Worm (Caenorhabditis elegans) whole organism, mixed stage, embryonic: Measurements from ENCODE around the gene C16C8.26.

ENCODE experiments used
- M03D4.4 ChIP-seq: sonication (generic microtip); optimal IDR thresholded peaks from 2 replicates; lab custom pipeline; 2017; ENCODE audit warnings: mild to moderate bottlenecking, missing genetic modification characterization, missing compliant biosample characterization
- bed-3 ChIP-seq: fragments of 200-800 bp; sonication (Bioruptor generic); optimal IDR thresholded peaks from 3 replicates; lab custom pipeline; 2018; ENCODE audit warnings: mild to moderate bottlenecking, missing genetic modification characterization, moderate library complexity, missing compliant biosample characterization
- blmp-1 ChIP-seq: fragments of 150-350 bp; optimal IDR thresholded peaks from 2 replicates; lab custom pipeline; 2014; ENCODE audit warnings: missing biosample characterization, missing genetic modification characterization
- ceh-43 ChIP-seq: fragments of 200-800 bp; sonication (Bioruptor generic); optimal IDR thresholded peaks from 2 replicates; lab custom pipeline; 2018; ENCODE audit warnings: mild to moderate bottlenecking, missing genetic modification characterization, moderate library complexity, missing compliant biosample characterization
- ceh-83 ChIP-seq: fragments of 200-800 bp; sonication (Bioruptor generic); optimal IDR thresholded peaks from 2 replicates; lab custom pipeline; 2018; ENCODE audit warnings: mild to moderate bottlenecking, missing genetic modification characterization, missing compliant biosample characterization
- ces-1 ChIP-seq: fragments of 150-350 bp; optimal IDR thresholded peaks from 2 replicates; lab custom pipeline; 2014; ENCODE audit warnings: missing biosample characterization, missing genetic modification reagents, missing genetic modification characterization
- cnd-1 ChIP-seq: fragments of 200-800 bp; sonication (Bioruptor generic); optimal IDR thresholded peaks from 2 replicates; lab custom pipeline; 2018; ENCODE audit warnings: mild to moderate bottlenecking, missing genetic modification characterization, missing compliant biosample characterization
- drap-1 ChIP-seq: fragments of 200-800 bp; sonication (Bioruptor generic); optimal IDR thresholded peaks from 3 replicates; lab custom pipeline; 2018; ENCODE audit warnings: mild to moderate bottlenecking, missing genetic modification characterization, missing compliant biosample characterization
- elt-1 ChIP-seq: sonication (generic microtip); optimal IDR thresholded peaks from 2 replicates; lab custom pipeline; 2017; ENCODE audit warnings: missing genetic modification characterization, mild to moderate bottlenecking, missing compliant biosample characterization, antibody characterized with exemption, moderate library complexity, borderline replicate concordance; ENCODE audit not compliant: insufficient read depth
- elt-3 ChIP-seq: fragments of 150-350 bp; optimal IDR thresholded peaks from 2 replicates; lab custom pipeline; 2014; ENCODE audit warnings: missing biosample characterization, missing genetic modification characterization
- flh-1 ChIP-seq: fragments of 200-800 bp; sonication (Bioruptor generic); optimal IDR thresholded peaks from 2 replicates; lab custom pipeline; 2018; ENCODE audit warnings: mild to moderate bottlenecking, missing genetic modification characterization, moderate library complexity, missing compliant biosample characterization
- hlh-1 ChIP-seq: fragments of 150-350 bp; optimal IDR thresholded peaks from 2 replicates; lab custom pipeline; 2014; ENCODE audit warnings: missing biosample characterization, missing genetic modification reagents, missing genetic modification characterization
- lin-13 ChIP-seq: fragments of 150-350 bp; optimal IDR thresholded peaks from 2 replicates; lab custom pipeline; 2014; ENCODE audit warnings: missing biosample characterization, missing genetic modification characterization
- lin-32 ChIP-seq: fragments of 200-800 bp; sonication (Bioruptor generic); optimal IDR thresholded peaks from 2 replicates; lab custom pipeline; 2018; ENCODE audit warnings: mild to moderate bottlenecking, missing genetic modification characterization, missing compliant biosample characterization
- lsy-2 ChIP-seq: fragments of 150-350 bp; optimal IDR thresholded peaks from 2 replicates; lab custom pipeline; 2014; ENCODE audit warnings: missing biosample characterization, missing genetic modification characterization
- mab-5 ChIP-seq: fragments of 150-350 bp; optimal IDR thresholded peaks from 2 replicates; lab custom pipeline; 2014; ENCODE audit warnings: missing biosample characterization, missing genetic modification characterization
- mep-1 ChIP-seq: fragments of 150-350 bp; optimal IDR thresholded peaks from 2 replicates; lab custom pipeline; 2017; ENCODE audit warnings: missing biosample characterization, missing genetic modification reagents, missing genetic modification characterization, inconsistent platforms
- mls-2 ChIP-seq: sonication (generic microtip); optimal IDR thresholded peaks from 2 replicates; lab custom pipeline; 2016; ENCODE audit warnings: mild to moderate bottlenecking, missing genetic modification characterization, moderate library complexity, missing compliant biosample characterization
- nhr-12 ChIP-seq: fragments of 150-350 bp; optimal IDR thresholded peaks from 2 replicates; lab custom pipeline; 2014; ENCODE audit warnings: missing biosample characterization, missing genetic modification characterization
- nhr-2 ChIP-seq: fragments of 150-350 bp; optimal IDR thresholded peaks from 2 replicates; lab custom pipeline; 2014; ENCODE audit warnings: missing biosample characterization, missing genetic modification characterization
- nhr-237 ChIP-seq: fragments of 150-350 bp; optimal IDR thresholded peaks from 2 replicates; lab custom pipeline; 2014; ENCODE audit warnings: missing biosample characterization, missing genetic modification characterization
- nhr-28 ChIP-seq: fragments of 150-350 bp; optimal IDR thresholded peaks from 2 replicates; lab custom pipeline; 2014; ENCODE audit warnings: missing biosample characterization, missing genetic modification characterization
- nhr-76 ChIP-seq: sonication (generic microtip); optimal IDR thresholded peaks from 2 replicates; lab custom pipeline; 2017; ENCODE audit warnings: missing biosample characterization, missing genetic modification characterization
- pha-4 ChIP-seq: fragments of 150-350 bp; optimal IDR thresholded peaks from 2 replicates; lab custom pipeline; 2018; ENCODE audit warnings: missing biosample characterization, missing genetic modification reagents, missing genetic modification characterization
- sem-2 ChIP-seq: fragments of 200-800 bp; sonication (Bioruptor generic); optimal IDR thresholded peaks from 2 replicates; lab custom pipeline; 2018; ENCODE audit warnings: mild to moderate bottlenecking, missing genetic modification characterization, missing compliant biosample characterization
- snpc-4 ChIP-seq: fragments of 150-350 bp; optimal IDR thresholded peaks from 2 replicates; lab custom pipeline; 2014; ENCODE audit warnings: missing biosample characterization, missing genetic modification characterization
- sptf-1 ChIP-seq: sonication (generic microtip); optimal IDR thresholded peaks from 2 replicates; lab custom pipeline; 2017; ENCODE audit warnings: mild to moderate bottlenecking, missing genetic modification characterization, moderate library complexity, missing compliant biosample characterization
- tbx-8 ChIP-seq: fragments of 200-800 bp; sonication (Bioruptor generic); optimal IDR thresholded peaks from 2 replicates; lab custom pipeline; 2018; ENCODE audit warnings: mild to moderate bottlenecking, missing genetic modification characterization, moderate library complexity, missing compliant biosample characterization
- unc-120 ChIP-seq: sonication (generic microtip); optimal IDR thresholded peaks from 2 replicates; lab custom pipeline; 2017; ENCODE audit warnings: missing genetic modification characterization, missing compliant biosample characterization; ENCODE audit not compliant: poor library complexity, severe bottlenecking
- unc-39 ChIP-seq: fragments of 150-350 bp; optimal IDR thresholded peaks from 2 replicates; lab custom pipeline; 2014; ENCODE audit warnings: missing biosample characterization, missing genetic modification characterization
- unc-62 ChIP-seq: fragments of 150-350 bp; optimal IDR thresholded peaks from 2 replicates; lab custom pipeline; 2014; ENCODE audit warnings: missing biosample characterization, missing genetic modification reagents, missing genetic modification characterization
- zip-8 ChIP-seq: fragments of 150-350 bp; optimal IDR thresholded peaks from 2 replicates; lab custom pipeline; 2014; ENCODE audit warnings: missing biosample characterization, missing genetic modification characterization
- ztf-11 ChIP-seq: fragments of 150-350 bp; optimal IDR thresholded peaks from 2 replicates; lab custom pipeline; 2014; ENCODE audit warnings: missing biosample characterization, missing genetic modification characterization

The C16C8.26 gene

ce11 chrII:3481584-3481983 is 23.5 kb upstream of the C16C8.26 start, which contains the start of gene Y49F6B.8:
Y49F6B.8 (minus strand) TSS chrII:3481684.
- no peak for TF ChIP-seq ztf-11 (tag; lab: Kevin White, UChicago)
- TF ChIP-seq lsy-2 (tag; lab: Kevin White, UChicago), result no peak
- TF ChIP-seq M03D4.4 (tag; lab: Kevin White, UChicago), result no peak
- TF ChIP-seq elt-3, result no peak
- no peak for TF ChIP-seq flh-1 (GFP tag; lab: Kevin White, UChicago)
- TF ChIP-seq nhr-76, result no peak
- no peak for TF ChIP-seq mls-2 (tag; lab: Kevin White, UChicago)
- TF ChIP-seq ceh-43 (GFP tag; lab: Kevin White, UChicago), result no peak
- no peak for TF ChIP-seq cnd-1 (tag; lab: Kevin White, UChicago)
- no peak for TF ChIP-seq nhr-2 (tag; lab: Kevin White, UChicago)
- TF ChIP-seq mep-1 (tag; lab: Kevin White, UChicago), result no peak
- TF ChIP-seq unc-62 (GFP tag; lab: Kevin White, UChicago), result no peak
- no peak for TF ChIP-seq nhr-28 (tag; lab: Kevin White, UChicago)
- TF ChIP-seq nhr-12 (tag; lab: Kevin White, UChicago), result no peak
- TF ChIP-seq hlh-1 (tag; lab: Kevin White, UChicago), result no peak
- no peak for TF ChIP-seq zip-8 (tag; lab: Kevin White, UChicago)

- no peak for TF ChIP-seq blmp-1
- TF ChIP-seq flh-1 (GFP tag; lab: Kevin White, UChicago), result no peak
- TF ChIP-seq ceh-43 (GFP tag; lab: Kevin White, UChicago), result no peak
- no peak for TF ChIP-seq hlh-1 (tag; lab: Kevin White, UChicago)
- no peak for TF ChIP-seq ces-1
- TF ChIP-seq elt-1 (tag; lab: Kevin White, UChicago), result no peak
Observed at ce11 chrII:3477171-3477570, 19.1 kb upstream of the C16C8.26 start, which contains the start of gene fbxb-104. fbxb-104 (minus strand) TSS chrII:3477271.

ce11 chrII:3476536-3476935 is 18.4 kb upstream of the C16C8.26 start:
- no peak for TF ChIP-seq M03D4.4 (tag; lab: Kevin White, UChicago)
- no peak for TF ChIP-seq sem-2 (GFP tag; lab: Kevin White, UChicago)
- TF ChIP-seq sptf-1 (tag; lab: Kevin White, UChicago), result no peak
- no peak for TF ChIP-seq unc-62 (GFP tag; lab: Kevin White, UChicago)
- TF ChIP-seq ztf-11 (tag; lab: Kevin White, UChicago), result no peak
- TF ChIP-seq ces-1, result no peak
- TF ChIP-seq mep-1 (tag; lab: Kevin White, UChicago), result no peak
- no peak for TF ChIP-seq cnd-1 (tag; lab: Kevin White, UChicago)
- TF ChIP-seq mls-2 (tag; lab: Kevin White, UChicago), result no peak
- no peak for TF ChIP-seq nhr-28 (tag; lab: Kevin White, UChicago)
- no peak for TF ChIP-seq bed-3 (GFP tag; lab: Kevin White, UChicago)
- no peak for TF ChIP-seq nhr-2 (tag; lab: Kevin White, UChicago)
- TF ChIP-seq ceh-43 (GFP tag; lab: Kevin White, UChicago), result no peak
- no peak for TF ChIP-seq mab-5 (tag; lab: Kevin White, UChicago)
- TF ChIP-seq tbx-8, result no peak
- no peak for TF ChIP-seq hlh-1 (tag; lab: Kevin White, UChicago)
- TF ChIP-seq snpc-4, result no peak
- TF ChIP-seq nhr-76, result no peak
- TF ChIP-seq lin-32 (GFP tag; lab: Kevin White, UChicago), result no peak

ce11 chrII:3473744-3474143 is 15.6 kb upstream of the C16C8.26 start, which contains the start of gene sdz-32:
sdz-32 (plus strand) TSS chrII:3474044.
- TF ChIP-seq ceh-83 (GFP tag; lab: Kevin White, UChicago), result no peak
- no peak for TF ChIP-seq nhr-28 (tag; lab: Kevin White, UChicago)
- no peak for TF ChIP-seq nhr-76
- no peak for TF ChIP-seq mab-5 (tag; lab: Kevin White, UChicago)
- no peak for TF ChIP-seq pha-4 (tag; lab: Kevin White, UChicago)
- no peak for TF ChIP-seq bed-3 (GFP tag; lab: Kevin White, UChicago)

- TF ChIP-seq mls-2 (tag; lab: Kevin White, UChicago), result no peak
- no peak for TF ChIP-seq nhr-237
- no peak for TF ChIP-seq snpc-4
- no peak for TF ChIP-seq ces-1
- TF ChIP-seq nhr-2 (tag; lab: Kevin White, UChicago), result no peak
- no peak for TF ChIP-seq unc-39 (tag; lab: Kevin White, UChicago)
- TF ChIP-seq zip-8 (tag; lab: Kevin White, UChicago), result no peak
- TF ChIP-seq nhr-76, result no peak
- no peak for TF ChIP-seq mab-5 (tag; lab: Kevin White, UChicago)
- TF ChIP-seq drap-1, result no peak
- no peak for TF ChIP-seq sptf-1 (tag; lab: Kevin White, UChicago)
- no peak for TF ChIP-seq sem-2 (GFP tag; lab: Kevin White, UChicago)
- TF ChIP-seq unc-120 (tag; lab: Kevin White, UChicago), result no peak
- no peak for TF ChIP-seq mep-1 (tag; lab: Kevin White, UChicago)
- TF ChIP-seq lin-13 (tag; lab: Kevin White, UChicago), result no peak
- TF ChIP-seq flh-1 (GFP tag; lab: Kevin White, UChicago), result no peak
- no peak for TF ChIP-seq M03D4.4 (tag; lab: Kevin White, UChicago)
- no peak for TF ChIP-seq ceh-83 (GFP tag; lab: Kevin White, UChicago)
Observed at ce11 chrII:3472817-3473216, 14.7 kb upstream of the C16C8.26 start, which contains the start of gene Y49F6B.6. Y49F6B.6 (plus strand) TSS chrII:3473117.
